Worm (Caenorhabditis elegans): ENCODE results near the gene prp-9.

prp-9 gene

DNA sequence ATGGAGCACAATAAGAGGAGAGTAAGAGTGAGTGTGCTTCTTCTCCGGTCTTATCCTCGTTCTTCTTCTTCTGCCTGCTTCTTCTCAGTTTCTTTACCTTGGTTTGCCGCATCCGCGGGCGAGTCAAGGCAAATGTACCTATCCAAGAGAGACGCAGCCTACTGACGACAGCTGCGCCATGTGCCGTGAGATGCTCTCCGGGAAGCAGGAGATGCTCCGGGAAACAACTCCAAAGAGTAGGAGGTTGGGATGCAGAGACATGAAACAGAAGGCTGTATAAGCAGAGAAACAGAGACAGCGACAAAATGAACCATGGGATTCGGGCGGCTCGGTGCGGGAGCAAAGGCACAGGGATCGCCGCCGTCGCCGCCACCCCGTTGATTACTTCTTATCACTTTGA is 26.2 kb downstream of the prp-9 start:
- TF ChIP-seq T22C8.4 (GFP tag; IDR thresholded peaks at IDR 0.05) (no peak), flt-1 (GFP tag; IDR thresholded peaks at IDR 0.05) (0 out of 2 replicates have a peak, but pooled peaks have one; percentile 47)

DNA sequence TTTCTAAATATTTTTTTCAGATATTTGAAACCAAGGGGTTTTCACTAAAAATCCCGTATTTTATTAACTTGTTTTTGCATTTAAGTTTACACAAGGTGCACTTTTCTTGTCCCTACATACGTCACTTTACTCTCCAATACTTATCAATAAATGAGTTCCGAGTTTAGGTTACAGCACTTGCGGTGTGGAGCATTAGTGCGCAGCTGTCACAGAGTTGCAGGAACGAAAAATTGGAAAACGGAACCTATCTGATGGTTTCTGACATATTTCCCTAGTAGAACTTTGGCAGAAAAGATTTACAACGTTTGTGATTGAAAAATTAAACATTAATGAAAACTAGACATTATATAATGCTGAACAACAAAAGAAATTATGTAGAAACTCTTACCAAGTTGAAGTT is 27.0 kb downstream of the prp-9 start:
- TF ChIP-seq klf-2 (GFP tag; conservative IDR thresholded peaks at IDR 0.05) (no peak), ztf-23 (GFP tag; IDR thresholded peaks at IDR 0.05) (no peak), cog-1 (tag; optimal IDR thresholded peaks at IDR 0.05) (no peak), med-1 (GFP tag; optimal IDR thresholded peaks at IDR 0.05; ENCODE audit: insufficient read depth) (no peak), flt-1 (GFP tag; IDR thresholded peaks at IDR 0.05) (no peak), T22C8.4 (GFP tag; IDR thresholded peaks at IDR 0.05) (no peak), tab-1 (GFP tag; IDR thresholded peaks at IDR 0.05) (no peak), ztf-29 (GFP tag; IDR thresholded peaks at IDR 0.05) (no peak), ref-1 (GFP tag; conservative IDR thresholded peaks at IDR 0.05) (no peak)

- TF ChIP-seq ref-1 (GFP tag; conservative IDR thresholded peaks at IDR 0.05) (no peak), klf-2 (GFP tag; conservative IDR thresholded peaks at IDR 0.05) (no peak), med-1 (GFP tag; optimal IDR thresholded peaks at IDR 0.05; ENCODE audit: insufficient read depth) (no peak), T22C8.4 (GFP tag; IDR thresholded peaks at IDR 0.05) (no peak), ztf-29 (GFP tag; IDR thresholded peaks at IDR 0.05) (no peak), ztf-23 (GFP tag; IDR thresholded peaks at IDR 0.05) (no peak), cog-1 (tag; optimal IDR thresholded peaks at IDR 0.05) (no peak), tab-1 (GFP tag; IDR thresholded peaks at IDR 0.05) (no peak), flt-1 (GFP tag; IDR thresholded peaks at IDR 0.05) (no peak)
These were observed 29.0 kb downstream of the prp-9 start for ce11 chrII:8496184-8496583.

- TF ChIP-seq ztf-23 (GFP tag; IDR thresholded peaks at IDR 0.05) (no peak), T22C8.4 (GFP tag; IDR thresholded peaks at IDR 0.05) (no peak), ref-1 (GFP tag; conservative IDR thresholded peaks at IDR 0.05) (no peak), med-1 (GFP tag; optimal IDR thresholded peaks at IDR 0.05; ENCODE audit: insufficient read depth) (no peak), ztf-29 (GFP tag; IDR thresholded peaks at IDR 0.05) (no peak), cog-1 (tag; optimal IDR thresholded peaks at IDR 0.05) (no peak), klf-2 (GFP tag; conservative IDR thresholded peaks at IDR 0.05) (no peak), tab-1 (GFP tag; IDR thresholded peaks at IDR 0.05) (no peak), flt-1 (GFP tag; IDR thresholded peaks at IDR 0.05) (no peak)
These were observed 30.9 kb downstream of the prp-9 start, which contains the start of gene M05D6.9 for ce11 chrII:8494228-8494717. Gene M05D6.9 (plus strand): TSS chrII:8494278.

DNA sequence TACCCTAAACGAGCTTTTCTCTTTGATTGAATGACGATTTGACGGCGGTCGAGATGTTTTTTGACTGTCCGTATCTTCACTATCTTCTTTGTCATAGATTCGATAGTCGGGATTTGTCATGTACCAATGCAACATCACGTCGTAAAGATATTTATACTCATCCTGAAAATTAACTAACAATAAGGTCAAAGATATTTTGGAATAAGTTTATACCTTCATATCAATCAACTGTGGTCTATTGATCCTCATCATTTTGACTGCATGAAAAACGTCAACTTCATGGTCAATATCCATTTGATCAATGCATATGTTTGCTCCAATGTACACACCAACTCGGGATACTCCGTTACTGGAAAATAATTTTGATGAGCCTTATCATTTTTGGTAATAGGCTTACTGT is 37.1 kb downstream of the prp-9 start:
- no peak for TF ChIP-seq ztf-29 (GFP tag; IDR thresholded peaks at IDR 0.05)
- no peak for TF ChIP-seq flt-1 (GFP tag; IDR thresholded peaks at IDR 0.05)
- TF ChIP-seq ref-1 (GFP tag; conservative IDR thresholded peaks at IDR 0.05), result no peak
- TF ChIP-seq klf-2 (GFP tag; conservative IDR thresholded peaks at IDR 0.05), result no peak
- TF ChIP-seq med-1 (GFP tag; optimal IDR thresholded peaks at IDR 0.05; ENCODE audit: insufficient read depth), result no peak

ce11 chrII:8485603-8486002 is 39.6 kb downstream of the prp-9 start, which contains the start of gene gbh-2:
Gene gbh-2 (plus strand): TSS chrII:8485879.
- TF ChIP-seq ref-1 (GFP tag; conservative IDR thresholded peaks at IDR 0.05) (no peak), med-1 (GFP tag; optimal IDR thresholded peaks at IDR 0.05; ENCODE audit: insufficient read depth) (no peak), ztf-29 (GFP tag; IDR thresholded peaks at IDR 0.05) (no peak), klf-2 (GFP tag; conservative IDR thresholded peaks at IDR 0.05) (no peak), T22C8.4 (GFP tag; IDR thresholded peaks at IDR 0.05) (no peak), ztf-23 (GFP tag; IDR thresholded peaks at IDR 0.05) (no peak), cog-1 (tag; optimal IDR thresholded peaks at IDR 0.05) (no peak), tab-1 (GFP tag; IDR thresholded peaks at IDR 0.05) (no peak), flt-1 (GFP tag; IDR thresholded peaks at IDR 0.05) (no peak)

- TF ChIP-seq ztf-29 (GFP tag; IDR thresholded peaks at IDR 0.05) (no peak), ztf-23 (GFP tag; IDR thresholded peaks at IDR 0.05) (no peak), T22C8.4 (GFP tag; IDR thresholded peaks at IDR 0.05) (no peak), ref-1 (GFP tag; conservative IDR thresholded peaks at IDR 0.05) (no peak), tab-1 (GFP tag; IDR thresholded peaks at IDR 0.05) (no peak), med-1 (GFP tag; optimal IDR thresholded peaks at IDR 0.05; ENCODE audit: insufficient read depth) (no peak), flt-1 (GFP tag; IDR thresholded peaks at IDR 0.05) (no peak), klf-2 (GFP tag; conservative IDR thresholded peaks at IDR 0.05) (no peak), cog-1 (tag; optimal IDR thresholded peaks at IDR 0.05) (no peak)
These were observed 40.6 kb downstream of the prp-9 start for ce11 chrII:8484546-8484945.

- TF ChIP-seq tab-1 (GFP tag; IDR thresholded peaks at IDR 0.05), result no peak
- no peak for TF ChIP-seq ref-1 (GFP tag; conservative IDR thresholded peaks at IDR 0.05)
These were observed 41.4 kb downstream of the prp-9 start, which contains the start of gene taap-1 for ce11 chrII:8483793-8484186. Gene taap-1 (minus strand): TSS chrII:8483871.

- no peak for TF ChIP-seq tab-1 (GFP tag; IDR thresholded peaks at IDR 0.05)
- TF ChIP-seq med-1 (GFP tag; optimal IDR thresholded peaks at IDR 0.05; ENCODE audit: insufficient read depth), result no peak
- no peak for TF ChIP-seq ztf-23 (GFP tag; IDR thresholded peaks at IDR 0.05)
- TF ChIP-seq cog-1 (tag; optimal IDR thresholded peaks at IDR 0.05), result no peak
- no peak for TF ChIP-seq klf-2 (GFP tag; conservative IDR thresholded peaks at IDR 0.05)
- TF ChIP-seq flt-1 (GFP tag; IDR thresholded peaks at IDR 0.05), result no peak
- no peak for TF ChIP-seq T22C8.4 (GFP tag; IDR thresholded peaks at IDR 0.05)
- no peak for TF ChIP-seq ztf-29 (GFP tag; IDR thresholded peaks at IDR 0.05)
- TF ChIP-seq ref-1 (GFP tag; conservative IDR thresholded peaks at IDR 0.05), result no peak
These were observed 41.9 kb downstream of the prp-9 start for ce11 chrII:8483124-8483792.

DNA sequence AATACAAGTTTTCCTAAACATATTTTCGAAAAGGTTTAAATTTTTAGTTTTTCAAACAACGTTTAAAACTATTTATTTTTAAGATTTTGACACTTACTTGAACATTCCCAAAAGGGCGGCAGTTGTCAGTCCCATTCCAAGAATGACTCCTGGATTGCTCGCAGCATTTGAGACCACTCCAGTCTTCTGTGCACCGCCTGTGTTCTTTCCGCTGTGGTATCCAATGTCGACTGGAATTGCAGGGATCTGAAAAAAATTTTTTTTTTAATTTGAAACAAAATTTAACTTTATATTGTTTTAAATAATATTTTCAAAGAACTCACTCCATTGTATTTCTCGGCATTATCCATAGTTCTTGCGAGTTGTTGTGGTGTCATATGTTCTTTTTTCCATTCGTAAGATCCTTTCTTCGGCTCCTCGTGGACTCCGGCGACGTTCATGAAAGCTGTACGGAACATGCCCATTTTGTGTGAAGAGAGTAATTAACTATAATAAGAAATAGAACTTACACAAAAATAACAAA is 43.4 kb downstream of the prp-9 start, which contains the start of gene M05D6.5:
Gene M05D6.5, minus strand, starts transcription at position 473 of the 523 bp plus-strand sequence.
- TF ChIP-seq klf-2 (GFP tag; conservative IDR thresholded peaks at IDR 0.05), result no peak
- TF ChIP-seq cog-1 (tag; optimal IDR thresholded peaks at IDR 0.05), result no peak
- no peak for TF ChIP-seq T22C8.4 (GFP tag; IDR thresholded peaks at IDR 0.05)
- TF ChIP-seq tab-1 (GFP tag; IDR thresholded peaks at IDR 0.05), result no peak
- TF ChIP-seq ztf-23 (GFP tag; IDR thresholded peaks at IDR 0.05), result no peak
- no peak for TF ChIP-seq flt-1 (GFP tag; IDR thresholded peaks at IDR 0.05)
- TF ChIP-seq med-1 (GFP tag; optimal IDR thresholded peaks at IDR 0.05; ENCODE audit: insufficient read depth), result no peak
- TF ChIP-seq ref-1 (GFP tag; conservative IDR thresholded peaks at IDR 0.05), result no peak
- TF ChIP-seq ztf-29 (GFP tag; IDR thresholded peaks at IDR 0.05), result no peak
